Worm (Caenorhabditis elegans) whole organism, L3 larva: ENCODE measurements around the gene C28G1.10.

ENCODE experiments used
- R02D3.7 ChIP-seq: fragments of 150-350 bp; optimal IDR thresholded peaks from 2 replicates; lab custom pipeline; 2014; ENCODE audit warnings: missing biosample characterization, missing genetic modification characterization
- ama-1 ChIP-seq: fragments of 150-350 bp; optimal IDR thresholded peaks from 2 replicates; lab custom pipeline; 2018
- ceh-28 ChIP-seq: fragments of 150-350 bp; optimal IDR thresholded peaks from 2 replicates; lab custom pipeline; 2014; ENCODE audit warnings: missing biosample characterization, missing genetic modification reagents, missing genetic modification characterization
- mdl-1 ChIP-seq: fragments of 150-350 bp; optimal IDR thresholded peaks from 2 replicates; lab custom pipeline; 2014; ENCODE audit warnings: missing biosample characterization, missing genetic modification characterization
- nhr-11 ChIP-seq: fragments of 150-350 bp; optimal IDR thresholded peaks from 2 replicates; lab custom pipeline; 2014; ENCODE audit warnings: missing biosample characterization, missing genetic modification characterization
- nhr-28 ChIP-seq: fragments of 150-350 bp; optimal IDR thresholded peaks from 2 replicates; lab custom pipeline; 2014; ENCODE audit warnings: missing biosample characterization, missing genetic modification characterization
- nhr-43 ChIP-seq: sonication (generic microtip); optimal IDR thresholded peaks from 2 replicates; lab custom pipeline; 2016; ENCODE audit warnings: mild to moderate bottlenecking, missing genetic modification characterization, missing compliant biosample characterization; ENCODE audit not compliant: poor library complexity, severe bottlenecking
- nhr-67 ChIP-seq: fragments of 150-350 bp; optimal IDR thresholded peaks from 2 replicates; lab custom pipeline; 2014; ENCODE audit warnings: missing biosample characterization, missing genetic modification characterization
- nhr-76 ChIP-seq: fragments of 150-350 bp; sonication (generic microtip); optimal IDR thresholded peaks from 5 replicates; lab custom pipeline; 2014; ENCODE audit warnings: missing biosample characterization, missing genetic modification characterization
- nhr-77 ChIP-seq: fragments of 150-350 bp; optimal IDR thresholded peaks from 2 replicates; lab custom pipeline; 2014; ENCODE audit warnings: missing biosample characterization, missing genetic modification characterization
- pqm-1 ChIP-seq: fragments of 150-350 bp; optimal IDR thresholded peaks from 2 replicates; lab custom pipeline; 2017; ENCODE audit warnings: missing biosample characterization, missing genetic modification characterization, inconsistent platforms
- sea-2 ChIP-seq: fragments of 150-350 bp; sonication (generic microtip); optimal IDR thresholded peaks from 4 replicates; lab custom pipeline; 2014; ENCODE audit warnings: missing biosample characterization, missing genetic modification reagents, missing genetic modification characterization
- skn-1 ChIP-seq: fragments of 150-350 bp; optimal IDR thresholded peaks from 2 replicates; lab custom pipeline; 2014; ENCODE audit warnings: missing biosample characterization, missing genetic modification characterization
- unc-62 ChIP-seq: fragments of 150-350 bp; sonication (generic microtip); optimal IDR thresholded peaks from 4 replicates; lab custom pipeline; 2014; ENCODE audit warnings: missing biosample characterization, missing genetic modification reagents, missing genetic modification characterization

DNA sequence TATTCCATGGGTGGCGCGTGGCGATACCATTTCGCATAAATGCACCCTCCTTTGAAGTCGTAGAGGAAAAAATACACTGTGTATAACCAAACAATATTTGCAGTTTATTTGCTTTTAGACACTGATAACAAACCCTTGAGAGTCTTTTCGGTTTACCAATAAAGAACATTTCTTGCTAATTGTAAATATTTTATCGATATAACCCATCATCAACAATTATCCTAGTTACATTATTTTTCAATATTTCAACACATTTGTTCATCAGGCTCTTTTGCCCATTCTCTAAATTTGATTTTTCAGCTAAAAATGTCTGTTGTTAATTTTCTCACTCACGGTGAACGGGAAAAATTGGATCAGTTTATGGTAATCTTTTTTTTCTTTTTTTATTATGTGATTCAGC lies 2.9 kb upstream of the C28G1.10 start, which contains the start of gene ubc-23:
- TF ChIP-seq skn-1 (tag; lab: Kevin White, UChicago) (no peak), pqm-1 (tag; lab: Kevin White, UChicago) (no peak), sea-2 (GFP tag; lab: Kevin White, UChicago) (no peak), nhr-11 (tag; lab: Kevin White, UChicago) (no peak), ceh-28 (no peak), nhr-43 (tag; lab: Kevin White, UChicago) (no peak), mdl-1 (tag; lab: Kevin White, UChicago) (no peak), ama-1 (lab: Kevin White, UChicago) (no peak), nhr-76 (tag; lab: Kevin White, UChicago) (no peak), nhr-67 (no peak), R02D3.7 (tag; lab: Kevin White, UChicago) (no peak), nhr-28 (tag; lab: Kevin White, UChicago) (no peak), unc-62 (no peak), nhr-77 (tag; lab: Kevin White, UChicago) (no peak)
